Fruit fly (Drosophila melanogaster): ENCODE measurements around the gene CG12177.

DNA sequence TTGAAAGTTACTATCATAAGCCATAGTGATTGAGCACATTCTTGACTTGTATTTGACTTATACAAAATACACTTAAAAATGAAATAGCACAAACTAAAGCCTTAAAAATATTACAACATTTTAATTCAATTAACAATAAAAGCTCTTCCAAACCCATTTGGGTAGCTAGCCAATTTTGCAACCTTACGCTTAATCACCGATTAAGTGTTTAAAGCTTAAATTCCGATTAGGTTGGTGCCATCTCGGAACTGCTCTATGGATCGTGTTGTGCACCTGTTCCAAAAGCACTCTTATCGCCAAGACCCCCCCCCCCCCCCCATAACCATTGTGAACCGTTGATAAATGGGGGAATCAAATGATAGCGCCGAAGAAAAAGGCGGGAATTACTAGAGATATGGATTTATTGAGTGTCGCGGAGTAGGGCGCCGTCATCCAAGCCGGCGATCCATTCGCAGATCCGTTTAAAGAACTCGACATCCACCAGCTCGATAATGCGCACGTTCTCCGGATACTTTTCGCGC, 2.3 kb downstream of the CG12177 start:
- no peak for TF ChIP-seq usp (GFP tag; optimal IDR thresholded peaks at IDR 0.05)
- TF ChIP-seq pan (optimal IDR thresholded peaks at IDR 0.05), result no peak
- TF ChIP-seq psq (optimal IDR thresholded peaks at IDR 0.05), result no peak
- TF ChIP-seq EcR (GFP tag; optimal IDR thresholded peaks at IDR 0.05), result no peak
- TF ChIP-seq CG8478 (optimal IDR thresholded peaks at IDR 0.05), result no peak

Data from whole organism.